Worm (Caenorhabditis elegans): ENCODE measurements around the gene ZK1290.10.

ce11 chrII:7521420-7521819, 32.3 kb downstream of the ZK1290.10 start:
- TF ChIP-seq ztf-23 (GFP tag; IDR thresholded peaks at IDR 0.05) (no peak), ref-1 (GFP tag; conservative IDR thresholded peaks at IDR 0.05) (no peak)
